Fruit fly (Drosophila melanogaster): Measurements from ENCODE around the gene Afti.
A peak's percentile ranks its signal among the peaks of the same experiment; 100 is the strongest.

Gene Afti

dm6 chr3R:14354599-14354998, 28.1 kb upstream of the Afti start:
- TF ChIP-seq tio (GFP tag; optimal IDR thresholded peaks at IDR 0.05) (no peak), Xrp1 (GFP tag; IDR thresholded peaks at IDR 0.05) (no peak), ems (GFP tag; optimal IDR thresholded peaks at IDR 0.05) (no peak), CG13775 (GFP tag; optimal IDR thresholded peaks at IDR 0.05) (no peak), gce (GFP tag; IDR thresholded peaks at IDR 0.05) (no peak), Oaz (GFP tag; IDR thresholded peaks at IDR 0.05) (no peak), wor (GFP tag; IDR thresholded peaks at IDR 0.05) (no peak), Spps (tag; optimal IDR thresholded peaks at IDR 0.05) (no peak), CG11085 (GFP tag; IDR thresholded peaks at IDR 0.05) (no peak), seq (GFP tag; IDR thresholded peaks at IDR 0.05) (no peak), pfk (GFP tag; optimal IDR thresholded peaks at IDR 0.05) (no peak), CG17568 (GFP tag; optimal IDR thresholded peaks at IDR 0.05) (no peak), stc (GFP tag; IDR thresholded peaks at IDR 0.05) (no peak), abd-A (tag; optimal IDR thresholded peaks at IDR 0.05) (no peak), vfl (GFP tag; optimal IDR thresholded peaks at IDR 0.05) (no peak), pho (GFP tag; optimal IDR thresholded peaks at IDR 0.05) (no peak), CG13624 (GFP tag; optimal IDR thresholded peaks at IDR 0.05) (no peak), NfI (GFP tag; optimal IDR thresholded peaks at IDR 0.05) (no peak), C15 (GFP tag; IDR thresholded peaks at IDR 0.05) (no peak), lola (GFP tag; optimal IDR thresholded peaks at IDR 0.05) (no peak)

dm6 chr3R:14353733-14354152, 27.3 kb upstream of the Afti start:
- TF ChIP-seq usp (GFP tag; optimal IDR thresholded peaks at IDR 0.05) (no peak), NC2α (GFP tag; optimal IDR thresholded peaks at IDR 0.05) (no peak), br (optimal IDR thresholded peaks at IDR 0.05) (no peak), cg (GFP tag; optimal IDR thresholded peaks at IDR 0.05) (no peak), repo (GFP tag; optimal IDR thresholded peaks at IDR 0.05) (no peak), sd (tag; optimal IDR thresholded peaks at IDR 0.05) (peak; percentile 22), hbn (GFP tag; IDR thresholded peaks at IDR 0.05; ENCODE audit: partially characterized antibody) (no peak), fd64A (GFP tag; optimal IDR thresholded peaks at IDR 0.05) (no peak), psq (GFP tag; optimal IDR thresholded peaks at IDR 0.05) (no peak), HHEX (GFP tag; optimal IDR thresholded peaks at IDR 0.05) (peak; percentile 72), CG10543 (GFP tag; optimal IDR thresholded peaks at IDR 0.05) (peak; percentile 56), pho (GFP tag; optimal IDR thresholded peaks at IDR 0.05) (no peak), CG8359 (GFP tag; optimal IDR thresholded peaks at IDR 0.05; ENCODE audit: borderline replicate concordance) (peak; percentile 61), CG12659 (GFP tag; optimal IDR thresholded peaks at IDR 0.05) (peak; percentile 59), CG13775 (GFP tag; optimal IDR thresholded peaks at IDR 0.05) (peak; percentile 49), her (GFP tag; optimal IDR thresholded peaks at IDR 0.05) (no peak), CG6175 (GFP tag; IDR thresholded peaks at IDR 0.05) (no peak), CG11456 (GFP tag; IDR thresholded peaks at IDR 0.05) (no peak), Fer2 (tag; optimal IDR thresholded peaks at IDR 0.05) (peak; percentile 70), CG4617 (GFP tag; optimal IDR thresholded peaks at IDR 0.05; ENCODE audit: borderline replicate concordance) (no peak), CG12236 (GFP tag; optimal IDR thresholded peaks at IDR 0.05) (no peak), wdn (GFP tag; IDR thresholded peaks at IDR 0.05) (no peak), sc (optimal IDR thresholded peaks at IDR 0.05) (no peak), sc (GFP tag; optimal IDR thresholded peaks at IDR 0.05) (peak; percentile 38), Lpt (GFP tag; optimal IDR thresholded peaks at IDR 0.05) (no peak), Ravus (GFP tag; IDR thresholded peaks at IDR 0.05) (no peak), CG15073 (GFP tag; optimal IDR thresholded peaks at IDR 0.05) (no peak), pan (optimal IDR thresholded peaks at IDR 0.05) (no peak), pan (GFP tag; optimal IDR thresholded peaks at IDR 0.05 in 1 of 2, IDR thresholded peaks at IDR 0.05 in 1 of 2) (peak in 1 of 2 experiments; percentile 51), Dip3 (GFP tag; optimal IDR thresholded peaks at IDR 0.05) (no peak), pum (GFP tag; optimal IDR thresholded peaks at IDR 0.05) (no peak), CG4730 (GFP tag; IDR thresholded peaks at IDR 0.05) (no peak), Lhr (GFP tag; optimal IDR thresholded peaks at IDR 0.05) (no peak), CG18262 (tag; optimal IDR thresholded peaks at IDR 0.05) (peak; percentile 81), E2f2 (GFP tag; IDR thresholded peaks at IDR 0.05) (no peak; the same call in 1 of the 2 replicates)

All from whole organism, embryonic.